Worm (Caenorhabditis elegans) whole organism, L4 larva: ENCODE measurements around the gene bckd-1A.

Experiments
- F49E8.2 ChIP-seq: sonication (generic microtip); optimal IDR thresholded peaks from 2 replicates; lab custom pipeline; 2016; ENCODE audit warnings: missing compliant biosample characterization, mild to moderate bottlenecking, missing genetic modification characterization, borderline replicate concordance
- R02D3.7 ChIP-seq: fragments of 150-350 bp; sonication (generic microtip); optimal IDR thresholded peaks from 3 replicates; lab custom pipeline; 2014; ENCODE audit warnings: missing biosample characterization, missing genetic modification characterization
- Y75B8A.6 ChIP-seq: fragments of 200-800 bp; sonication (Bioruptor generic); IDR thresholded peaks from 2 replicates; pipeline ENCODE4 v1.3.6; 2022; ENCODE audit warnings: missing genetic modification reagents, missing genetic modification characterization, missing compliant biosample characterization
- ZK546.5 ChIP-seq, 2 experiments: sonication (generic microtip); optimal IDR thresholded peaks; 2 replicates each; lab custom pipeline; 2017; ENCODE audit warnings: missing biosample characterization in 2 of 2, missing genetic modification characterization in 2 of 2
- ceh-20 ChIP-seq: fragments of 200-800 bp; sonication (Bioruptor generic); IDR thresholded peaks from 2 replicates; pipeline ENCODE4 v1.3.6; 2022; ENCODE audit warnings: missing genetic modification reagents, missing genetic modification characterization, missing compliant biosample characterization
- ceh-28 ChIP-seq: fragments of 150-350 bp; optimal IDR thresholded peaks from 2 replicates; lab custom pipeline; 2014; ENCODE audit warnings: missing biosample characterization, missing genetic modification reagents, missing genetic modification characterization
- ceh-32 ChIP-seq: sonication (generic microtip); optimal IDR thresholded peaks from 2 replicates; lab custom pipeline; 2016; ENCODE audit warnings: mild to moderate bottlenecking, missing genetic modification characterization, missing compliant biosample characterization; ENCODE audit not compliant: poor library complexity
- daf-12 ChIP-seq: fragments of 150-350 bp; optimal IDR thresholded peaks from 2 replicates; lab custom pipeline; 2014; ENCODE audit warnings: missing biosample characterization, missing genetic modification reagents, missing genetic modification characterization
- daf-16 ChIP-seq, 3 experiments: sonication (generic microtip); optimal IDR thresholded peaks; 2 replicates each; lab custom pipeline; 2016 to 2017; ENCODE audit warnings: missing genetic modification characterization in 3 of 3, missing genetic modification reagents in 3 of 3, mild to moderate bottlenecking in 2 of 3, missing compliant biosample characterization in 2 of 3, missing biosample characterization in 1 of 3, moderate library complexity in 1 of 3
- dmd-6 ChIP-seq: fragments of 200-800 bp; sonication (Bioruptor generic); IDR thresholded peaks from 2 replicates; pipeline ENCODE4 v1.3.6; 2022; ENCODE audit warnings: missing genetic modification reagents, missing genetic modification characterization, missing compliant biosample characterization
- dpl-1 ChIP-seq: fragments of 150-350 bp; optimal IDR thresholded peaks from 2 replicates; lab custom pipeline; 2014; ENCODE audit warnings: missing biosample characterization, missing genetic modification reagents, missing genetic modification characterization
- duxl-1 ChIP-seq: sonication (generic microtip); optimal IDR thresholded peaks from 2 replicates; lab custom pipeline; 2016; ENCODE audit warnings: mild to moderate bottlenecking, missing genetic modification characterization, moderate library complexity, missing compliant biosample characterization; ENCODE audit not compliant: poor library complexity
- dve-1 ChIP-seq: sonication (generic microtip); optimal IDR thresholded peaks from 2 replicates; lab custom pipeline; 2017; ENCODE audit warnings: antibody characterized with exemption, mild to moderate bottlenecking, missing genetic modification characterization, missing compliant biosample characterization; ENCODE audit not compliant: insufficient read depth
- egl-27 ChIP-seq: sonication (generic microtip); optimal IDR thresholded peaks from 3 replicates; lab custom pipeline; 2017; ENCODE audit warnings: missing biosample characterization, missing genetic modification reagents, missing genetic modification characterization
- egl-43 ChIP-seq: fragments of 200-800 bp; sonication (Bioruptor generic); IDR thresholded peaks from 2 replicates; pipeline ENCODE4 v1.3.6; 2022; ENCODE audit warnings: missing genetic modification reagents, missing genetic modification characterization, missing compliant biosample characterization
- fkh-10 ChIP-seq: fragments of 150-350 bp; optimal IDR thresholded peaks from 2 replicates; lab custom pipeline; 2014; ENCODE audit warnings: missing biosample characterization, missing genetic modification reagents, missing genetic modification characterization
- fos-1 ChIP-seq: fragments of 150-350 bp; optimal IDR thresholded peaks from 2 replicates; lab custom pipeline; 2014; ENCODE audit warnings: missing biosample characterization, missing genetic modification characterization
- hlh-11 ChIP-seq: fragments of 200-800 bp; sonication (Bioruptor generic); optimal IDR thresholded peaks from 2 replicates; lab custom pipeline; 2018; ENCODE audit warnings: mild to moderate bottlenecking, missing genetic modification characterization, missing compliant biosample characterization
- hlh-30 ChIP-seq: sonication (generic microtip); optimal IDR thresholded peaks from 2 replicates; lab custom pipeline; 2017; ENCODE audit warnings: antibody characterized with exemption, mild to moderate bottlenecking, missing genetic modification characterization, missing compliant biosample characterization; ENCODE audit not compliant: insufficient read depth
- hmg-1.1 ChIP-seq: fragments of 200-800 bp; sonication (Bioruptor generic); IDR thresholded peaks from 2 replicates; pipeline ENCODE4 v1.3.6; 2022; ENCODE audit warnings: missing genetic modification reagents, missing genetic modification characterization, missing compliant biosample characterization
- jun-1 ChIP-seq: fragments of 150-350 bp; optimal IDR thresholded peaks from 2 replicates; lab custom pipeline; 2014; ENCODE audit warnings: missing biosample characterization, missing genetic modification reagents, missing genetic modification characterization
- lin-1 ChIP-seq: fragments of 200-800 bp; sonication (Bioruptor generic); IDR thresholded peaks from 2 replicates; pipeline ENCODE4 v1.3.6; 2022; ENCODE audit warnings: missing genetic modification reagents, missing genetic modification characterization, missing compliant biosample characterization
- lin-38 ChIP-seq: fragments of 200-800 bp; sonication (Bioruptor generic); IDR thresholded peaks from 2 replicates; pipeline ENCODE4 v1.3.6; 2022; ENCODE audit warnings: missing genetic modification reagents, missing genetic modification characterization, missing compliant biosample characterization
- lir-3 ChIP-seq: sonication (generic microtip); optimal IDR thresholded peaks from 2 replicates; lab custom pipeline; 2016; ENCODE audit warnings: mild to moderate bottlenecking, missing genetic modification characterization, missing compliant biosample characterization
- lsy-2 ChIP-seq, 2 experiments: fragments of 150-350 bp in 1 of 2; sonication (generic microtip) in 1 of 2; optimal IDR thresholded peaks; 2 replicates each; lab custom pipeline; 2014 to 2017; ENCODE audit warnings: missing biosample characterization in 2 of 2, missing genetic modification characterization in 2 of 2
- madf-9 ChIP-seq: fragments of 200-800 bp; sonication (Bioruptor generic); conservative IDR thresholded peaks from 2 replicates; pipeline ENCODE4 v1.3.6; 2022; ENCODE audit warnings: missing genetic modification reagents, missing genetic modification characterization, missing compliant biosample characterization
- mdl-1 ChIP-seq, 2 experiments: fragments of 150-350 bp in 1 of 2; sonication (generic microtip) in 1 of 2; optimal IDR thresholded peaks; 2 replicates each; lab custom pipeline; 2014 to 2017; ENCODE audit warnings: missing biosample characterization in 2 of 2, missing genetic modification characterization in 2 of 2
- mdt-29 ChIP-seq: fragments of 200-800 bp; sonication (Bioruptor generic); IDR thresholded peaks from 2 replicates; pipeline ENCODE4 v1.3.6; 2022; ENCODE audit warnings: missing genetic modification reagents, missing genetic modification characterization, missing compliant biosample characterization
- mep-1 ChIP-seq: fragments of 150-350 bp; sonication (generic microtip); optimal IDR thresholded peaks from 3 replicates; lab custom pipeline; 2014; ENCODE audit warnings: missing biosample characterization, missing genetic modification characterization
- nhr-10 ChIP-seq: fragments of 150-350 bp; optimal IDR thresholded peaks from 2 replicates; lab custom pipeline; 2014; ENCODE audit warnings: missing biosample characterization, missing genetic modification characterization
- nhr-102 ChIP-seq: sonication (generic microtip); optimal IDR thresholded peaks from 2 replicates; lab custom pipeline; 2016; ENCODE audit warnings: mild to moderate bottlenecking, missing genetic modification characterization, moderate library complexity, missing compliant biosample characterization
- nhr-11 ChIP-seq: fragments of 150-350 bp; optimal IDR thresholded peaks from 2 replicates; lab custom pipeline; 2014; ENCODE audit warnings: missing biosample characterization, missing genetic modification characterization
- nhr-28 ChIP-seq: fragments of 150-350 bp; optimal IDR thresholded peaks from 2 replicates; lab custom pipeline; 2014; ENCODE audit warnings: missing biosample characterization, missing genetic modification characterization
- nhr-41 ChIP-seq: fragments of 200-800 bp; sonication (Bioruptor generic); IDR thresholded peaks from 2 replicates; pipeline ENCODE4 v1.3.6; 2022; ENCODE audit warnings: missing genetic modification reagents, missing genetic modification characterization, missing compliant biosample characterization
- nhr-48 ChIP-seq: sonication (generic microtip); optimal IDR thresholded peaks from 2 replicates; lab custom pipeline; 2016; ENCODE audit warnings: mild to moderate bottlenecking, missing genetic modification characterization, missing compliant biosample characterization
- nhr-6 ChIP-seq: fragments of 150-350 bp; optimal IDR thresholded peaks from 2 replicates; lab custom pipeline; 2014; ENCODE audit warnings: missing biosample characterization, missing genetic modification characterization
- php-3 ChIP-seq: fragments of 200-800 bp; sonication (Bioruptor generic); IDR thresholded peaks from 2 replicates; pipeline ENCODE4 v1.3.6; 2022; ENCODE audit warnings: missing genetic modification reagents, missing genetic modification characterization, missing compliant biosample characterization
- pqm-1 ChIP-seq: sonication (generic microtip); optimal IDR thresholded peaks from 2 replicates; lab custom pipeline; 2017; ENCODE audit warnings: missing biosample characterization, missing genetic modification characterization
- sdz-12 ChIP-seq: fragments of 200-800 bp; sonication (Bioruptor generic); optimal IDR thresholded peaks from 2 replicates; lab custom pipeline; 2018; ENCODE audit warnings: mild to moderate bottlenecking, missing genetic modification characterization, missing compliant biosample characterization
- skn-1 ChIP-seq: fragments of 150-350 bp; optimal IDR thresholded peaks from 2 replicates; lab custom pipeline; 2014; ENCODE audit warnings: missing biosample characterization, missing genetic modification characterization
- snpc-1.2 ChIP-seq: fragments of 200-800 bp; sonication (Bioruptor generic); IDR thresholded peaks from 2 replicates; pipeline ENCODE4 v1.3.6; 2022; ENCODE audit warnings: missing genetic modification reagents, missing genetic modification characterization, missing compliant biosample characterization
- unc-39 ChIP-seq: sonication (generic microtip); optimal IDR thresholded peaks from 2 replicates; lab custom pipeline; 2017; ENCODE audit warnings: missing biosample characterization, missing genetic modification characterization
- ztf-11 ChIP-seq: fragments of 150-350 bp; optimal IDR thresholded peaks from 2 replicates; lab custom pipeline; 2014; ENCODE audit warnings: missing biosample characterization, missing genetic modification characterization

Gene bckd-1A

DNA sequence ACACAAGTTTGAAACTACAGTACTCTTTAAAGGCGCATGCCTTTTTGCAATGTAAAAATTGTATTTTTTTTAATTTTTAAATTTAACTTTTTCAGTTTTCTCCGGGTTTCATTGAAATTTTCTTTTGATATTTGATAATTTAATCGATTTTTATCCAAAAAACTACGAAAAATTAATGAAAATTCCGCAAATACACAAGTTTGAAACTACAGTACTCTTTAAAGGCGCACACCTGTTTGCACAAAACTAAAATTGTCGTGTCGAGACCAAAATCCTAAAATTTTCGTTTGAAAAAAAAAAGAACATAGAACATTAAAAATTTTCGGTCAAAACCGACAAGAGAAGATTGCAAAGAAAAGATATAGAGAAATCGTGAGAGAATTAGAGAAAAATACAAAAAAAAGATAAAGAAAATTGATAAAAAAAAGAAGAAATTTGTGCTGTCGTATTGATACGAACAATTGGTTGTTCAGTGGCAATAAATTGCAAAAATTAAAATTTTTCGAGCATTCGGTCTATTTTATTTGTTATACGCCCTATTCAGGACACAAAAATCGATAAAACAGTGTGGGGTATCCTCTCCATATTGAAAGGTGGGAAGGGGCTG lies 4.8 kb downstream of the bckd-1A start:
- TF ChIP-seq mep-1 (tag; lab: Kevin White, UChicago) (peak; percentile 38), nhr-11 (tag; lab: Kevin White, UChicago) (no peak), pqm-1 (peak; percentile 57), php-3 (peak; percentile 61), ceh-28 (no peak), lsy-2 (tag; optimal IDR thresholded peaks at IDR 0.05; lab: Kevin White, UChicago) (peak in 1 of 2 experiments; percentile 44), lir-3 (tag; lab: Kevin White, UChicago) (no peak), fos-1 (no peak), ztf-11 (no peak), egl-43 (GFP tag; lab: Robert Waterston, UW) (no peak), F49E8.2 (tag; lab: Kevin White, UChicago) (peak; percentile 24), ceh-32 (tag; lab: Kevin White, UChicago) (no peak), lin-38 (GFP tag; lab: Robert Waterston, UW) (peak; percentile 7; the same call in 1 of the 2 replicates), mdt-29 (no peak), fkh-10 (GFP tag; lab: Kevin White, UChicago) (no peak), unc-39 (tag; lab: Kevin White, UChicago) (no peak), dpl-1 (GFP tag; lab: Kevin White, UChicago) (no peak), Y75B8A.6 (GFP tag; lab: Robert Waterston, UW) (no peak), daf-12 (tag; lab: Kevin White, UChicago) (no peak), nhr-28 (tag; lab: Kevin White, UChicago) (peak; percentile 31), sdz-12 (GFP tag; lab: Kevin White, UChicago) (no peak), nhr-48 (tag; lab: Kevin White, UChicago) (no peak), ZK546.5 (tag; optimal IDR thresholded peaks at IDR 0.05; lab: Kevin White, UChicago) (no peak), snpc-1.2 (GFP tag; lab: Robert Waterston, UW) (no peak), jun-1 (no peak), dve-1 (peak; percentile 70), daf-16 (GFP tag; optimal IDR thresholded peaks at IDR 0.05; lab: Kevin White, UChicago) (no peak), daf-16 (tag; optimal IDR thresholded peaks at IDR 0.05; lab: Kevin White, UChicago) (peak; percentile 8), hlh-11 (tag; lab: Kevin White, UChicago) (peak; percentile 24), mdl-1 (tag; optimal IDR thresholded peaks at IDR 0.05; lab: Kevin White, UChicago) (no peak), dmd-6 (GFP tag; lab: Robert Waterston, UW) (peak; percentile 57), skn-1 (tag; lab: Kevin White, UChicago) (no peak)

DNA sequence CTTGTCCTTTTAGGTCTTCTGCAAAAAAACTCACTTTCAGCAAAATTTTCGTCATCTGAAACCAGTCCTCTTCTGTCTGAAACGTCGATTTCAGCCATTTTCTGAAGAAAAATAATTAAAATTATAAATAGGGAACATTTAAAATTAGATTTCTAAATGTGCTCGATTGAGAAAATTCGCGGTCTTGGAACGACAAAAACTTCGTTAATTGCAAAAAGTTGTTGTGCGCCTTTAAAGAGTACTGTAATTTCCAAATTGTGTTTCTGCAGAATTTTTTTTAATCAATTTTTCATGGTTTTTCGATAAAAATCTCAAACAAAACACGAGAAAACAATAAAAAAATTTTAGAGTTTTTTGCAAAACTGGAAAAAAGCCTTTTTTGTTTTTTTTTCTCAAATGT lies 5.4 kb downstream of the bckd-1A start, which contains the start of gene ttm-1:
ttm-1 (minus strand) TSS at position 101 of the 400 bp plus-strand sequence.
- TF ChIP-seq nhr-10 (tag; lab: Kevin White, UChicago), result no peak
- no peak for TF ChIP-seq pqm-1
- no peak for TF ChIP-seq ceh-20 (GFP tag; lab: Robert Waterston, UW)

DNA sequence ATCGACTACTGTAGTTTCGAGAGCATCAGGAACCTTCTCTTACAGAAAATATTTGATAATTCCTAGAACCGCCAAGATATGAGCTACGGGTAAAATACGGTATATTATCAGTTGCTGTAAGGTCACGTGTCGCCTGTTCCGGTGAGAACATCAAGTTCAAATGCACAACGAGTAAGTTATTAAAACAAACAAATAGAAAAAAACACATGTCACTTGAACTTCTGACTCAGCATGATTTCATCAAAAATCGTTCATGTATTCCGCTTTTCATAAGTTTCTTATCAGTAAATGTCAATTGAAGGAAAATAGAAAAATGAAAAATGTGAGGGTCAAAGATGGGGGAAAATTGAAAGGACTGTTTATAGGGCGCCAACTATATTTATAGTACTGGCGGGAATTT lies 11.6 kb downstream of the bckd-1A start:
- TF ChIP-seq jun-1 (no peak), nhr-28 (tag; lab: Kevin White, UChicago) (peak; percentile 43), nhr-102 (tag; lab: Kevin White, UChicago) (no peak), R02D3.7 (tag; lab: Kevin White, UChicago) (no peak), nhr-41 (0 out of 2 replicates have a peak, but pooled peaks have one; percentile 18), egl-43 (GFP tag; lab: Robert Waterston, UW) (no peak), madf-9 (GFP tag; lab: Robert Waterston, UW) (no peak), daf-16 (GFP tag; optimal IDR thresholded peaks at IDR 0.05; lab: Kevin White, UChicago) (no peak), daf-16 (tag; optimal IDR thresholded peaks at IDR 0.05; lab: Kevin White, UChicago) (peak; percentile 54), dve-1 (peak; percentile 61), hmg-1.1 (no peak), hlh-11 (tag; lab: Kevin White, UChicago) (peak; percentile 46), ZK546.5 (tag; optimal IDR thresholded peaks at IDR 0.05; lab: Kevin White, UChicago) (no peak), egl-27 (no peak), hlh-30 (tag; lab: Kevin White, UChicago) (peak; percentile 49), nhr-6 (no peak), dmd-6 (GFP tag; lab: Robert Waterston, UW) (peak; percentile 68), lin-1 (GFP tag; lab: Robert Waterston, UW) (peak; percentile 42; the same call in 1 of the 2 replicates), pqm-1 (peak; percentile 59), duxl-1 (no peak)
